Worm (Caenorhabditis elegans): ENCODE results near the gene unc-27.

DNA sequence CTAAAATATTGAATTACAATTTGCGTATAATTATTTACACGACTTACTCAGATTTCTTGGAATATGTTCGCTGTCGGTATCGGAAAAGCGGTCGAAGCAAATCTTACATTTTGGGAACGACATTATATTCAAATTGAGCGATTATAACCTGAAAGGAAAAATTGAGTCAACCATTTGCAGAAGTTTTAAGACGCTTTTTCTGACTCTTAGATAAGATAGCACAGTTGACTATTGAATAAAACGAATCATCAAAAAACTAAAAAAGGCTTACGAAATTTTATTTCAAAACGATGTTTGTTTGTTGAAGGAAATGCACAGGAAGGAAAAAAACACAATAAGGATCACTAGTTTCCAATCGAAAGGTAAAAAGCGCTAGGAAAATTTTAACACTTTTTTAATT is 39.1 kb downstream of the unc-27 start, which contains the start of gene rcs-1:
- TF ChIP-seq nhr-11 (tag; optimal IDR thresholded peaks at IDR 0.05) (no peak), mdl-1 (tag; optimal IDR thresholded peaks at IDR 0.05) (no peak), zag-1 (tag; optimal IDR thresholded peaks at IDR 0.05) (no peak)

Data from whole organism, L3 larva.